Worm (Caenorhabditis elegans) whole organism, L4/young adult: ENCODE measurements around the gene ttc-36.

ENCODE experiments used
- W03F9.2 ChIP-seq: fragments of 150-350 bp; optimal IDR thresholded peaks from 2 replicates; lab custom pipeline; 2014; ENCODE audit warnings: missing biosample characterization, missing genetic modification characterization
- dao-5 ChIP-seq: sonication (generic microtip); optimal IDR thresholded peaks from 2 replicates; lab custom pipeline; 2016; ENCODE audit warnings: missing genotype, missing genetic modification characterization, moderate library complexity, missing compliant biosample characterization
- him-1 ChIP-seq: sonication (generic microtip); optimal IDR thresholded peaks from 2 replicates; lab custom pipeline; 2016; ENCODE audit warnings: missing genotype, missing genetic modification reagents, missing genetic modification characterization, missing compliant biosample characterization

The ttc-36 gene

DNA sequence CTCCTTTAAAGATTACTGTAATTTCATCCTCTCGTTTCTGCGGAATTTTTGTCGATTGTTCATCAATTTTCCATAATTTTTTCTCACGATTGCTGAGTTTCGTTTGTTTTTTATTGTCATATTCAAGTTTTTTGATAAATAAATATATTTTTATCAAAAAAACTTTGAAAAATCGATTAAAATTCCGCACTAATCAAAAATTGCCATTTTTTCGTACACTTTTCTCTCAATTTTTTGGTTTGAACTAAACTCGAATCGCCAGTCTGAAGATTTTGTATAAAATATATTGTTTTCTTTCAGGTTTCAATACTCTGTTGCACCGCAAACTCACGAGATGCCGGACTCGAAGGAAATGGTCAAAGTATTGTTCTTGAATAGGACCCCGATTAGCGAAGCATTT is 10.8 kb downstream of the ttc-36 start, which contains the start of gene ogr-2:
ogr-2 (plus strand) TSS at position 301 of the 400 bp plus-strand sequence.
- TF ChIP-seq him-1 (tag; lab: Kevin White, UChicago) (no peak), dao-5 (no peak), W03F9.2 (tag; lab: Kevin White, UChicago) (no peak)

DNA sequence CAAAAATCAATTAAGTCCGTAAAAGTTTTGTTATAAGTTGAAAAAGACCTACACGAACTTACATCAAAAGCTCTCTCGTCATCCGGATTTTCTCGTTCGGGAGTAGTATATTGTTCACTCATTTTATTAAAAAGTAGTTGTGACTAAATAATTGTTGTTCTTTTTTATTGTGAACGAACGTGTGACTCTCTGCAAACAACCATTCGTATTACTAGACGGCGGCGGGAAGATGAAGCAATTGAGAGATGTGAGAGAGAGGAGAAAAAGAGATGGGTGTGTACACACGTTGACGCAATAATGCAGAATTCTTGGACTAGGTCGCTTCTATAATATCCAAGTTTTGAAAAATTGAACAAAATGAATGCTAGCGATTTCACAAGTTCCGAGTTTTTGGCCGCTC is 15.0 kb downstream of the ttc-36 start, which contains the start of the genes F52H3.11 and bath-38:
F52H3.11 (minus strand) TSS at position 203 of the 400 bp plus-strand sequence.
bath-38 (minus strand) TSS at position 310 of the 400 bp plus-strand sequence.
- TF ChIP-seq W03F9.2 (tag; lab: Kevin White, UChicago) (no peak), dao-5 (no peak), him-1 (tag; lab: Kevin White, UChicago) (no peak)

DNA sequence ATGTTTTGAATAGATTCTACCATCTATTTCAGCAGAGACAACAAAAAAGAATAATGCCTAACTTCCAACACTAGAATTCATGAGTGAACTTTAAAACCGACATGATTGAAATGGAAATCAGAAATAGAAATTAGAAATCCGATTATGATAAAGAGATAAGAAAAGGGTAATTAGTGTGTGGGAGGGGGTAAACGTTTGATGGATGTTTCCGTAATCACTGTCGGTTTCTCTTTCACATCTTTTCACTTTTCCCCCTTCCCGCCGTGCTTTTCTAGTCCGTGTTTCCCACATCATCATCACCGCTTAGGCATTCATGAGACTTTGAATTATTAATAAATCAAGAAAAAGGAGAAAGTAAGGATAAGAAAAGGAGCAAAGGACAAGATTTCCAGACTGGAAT is 15.7 kb downstream of the ttc-36 start:
- no peak for TF ChIP-seq W03F9.2 (tag; lab: Kevin White, UChicago)
- TF ChIP-seq him-1 (tag; lab: Kevin White, UChicago), result no peak
- TF ChIP-seq dao-5, result no peak

DNA sequence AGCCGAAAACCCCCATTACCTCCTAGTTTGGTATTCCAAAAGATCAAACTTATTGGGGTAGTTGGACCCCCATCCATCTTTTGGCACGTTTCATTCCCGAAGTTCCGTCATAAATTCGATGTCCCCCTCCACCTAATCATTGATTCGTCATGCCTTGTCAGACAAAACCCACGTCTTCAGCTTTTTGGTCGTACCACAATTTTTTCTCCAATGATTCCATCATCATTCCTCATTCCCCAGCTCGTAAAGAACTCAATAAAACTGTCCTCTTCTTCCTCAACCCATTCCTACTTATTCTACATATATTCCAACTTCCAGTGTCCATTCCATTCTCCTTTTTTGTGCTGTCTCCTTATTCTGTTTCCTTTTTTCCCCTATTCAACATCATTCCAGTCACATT is 18.6 kb downstream of the ttc-36 start, which contains the start of gene flp-4:
flp-4 (plus strand) TSS at position 301 of the 400 bp plus-strand sequence.
- no peak for TF ChIP-seq him-1 (tag; lab: Kevin White, UChicago)
- TF ChIP-seq W03F9.2 (tag; lab: Kevin White, UChicago), result no peak
- TF ChIP-seq dao-5, result no peak

DNA sequence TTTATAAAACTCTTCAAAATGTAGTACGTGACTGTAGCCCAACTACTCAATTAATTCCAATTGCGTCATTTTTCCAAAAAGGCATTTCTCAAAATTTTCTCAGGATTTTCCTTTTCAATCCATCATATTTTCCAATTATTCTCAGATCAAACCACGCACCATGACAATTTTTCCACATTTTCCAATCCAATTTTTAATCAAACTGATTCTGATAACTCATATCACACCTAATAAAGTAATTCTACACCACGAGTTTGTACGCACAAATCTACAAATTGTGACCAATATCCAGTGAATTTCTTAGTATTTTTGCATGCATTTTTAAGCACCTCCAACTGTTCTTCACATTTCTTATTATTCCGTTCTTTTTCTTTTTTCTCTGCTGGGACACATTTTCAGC is 21.5 kb downstream of the ttc-36 start:
- no peak for TF ChIP-seq W03F9.2 (tag; lab: Kevin White, UChicago)
- no peak for TF ChIP-seq dao-5
- TF ChIP-seq him-1 (tag; lab: Kevin White, UChicago), result no peak

DNA sequence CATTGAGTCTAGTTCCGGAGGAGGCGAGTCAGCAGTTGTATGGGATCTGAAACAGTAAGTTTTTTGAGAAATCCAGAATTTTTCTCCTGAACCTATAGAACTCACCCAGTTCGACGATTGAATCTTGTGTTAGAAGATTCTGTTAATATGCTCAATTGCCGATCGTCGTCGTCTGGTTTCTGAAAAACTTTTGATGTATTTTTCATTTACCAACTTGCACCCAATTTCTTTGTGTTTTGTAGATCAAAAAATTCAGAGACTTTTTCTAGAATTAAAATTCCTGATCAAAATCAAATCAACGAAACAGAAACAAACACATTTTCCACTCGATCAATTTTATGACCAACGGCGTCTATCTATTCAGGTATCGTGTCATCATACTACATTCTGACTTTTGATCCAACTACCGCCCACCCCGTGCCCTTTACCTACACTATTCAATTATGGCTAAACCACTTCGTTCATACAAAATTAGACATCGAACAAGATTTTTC is 26.6 kb downstream of the ttc-36 start, which contains the start of gene C18D1.2:
C18D1.2 (plus strand) TSS at position 444 of the 494 bp plus-strand sequence.
- TF ChIP-seq W03F9.2 (tag; lab: Kevin White, UChicago) (no peak), him-1 (tag; lab: Kevin White, UChicago) (no peak), dao-5 (no peak)

DNA sequence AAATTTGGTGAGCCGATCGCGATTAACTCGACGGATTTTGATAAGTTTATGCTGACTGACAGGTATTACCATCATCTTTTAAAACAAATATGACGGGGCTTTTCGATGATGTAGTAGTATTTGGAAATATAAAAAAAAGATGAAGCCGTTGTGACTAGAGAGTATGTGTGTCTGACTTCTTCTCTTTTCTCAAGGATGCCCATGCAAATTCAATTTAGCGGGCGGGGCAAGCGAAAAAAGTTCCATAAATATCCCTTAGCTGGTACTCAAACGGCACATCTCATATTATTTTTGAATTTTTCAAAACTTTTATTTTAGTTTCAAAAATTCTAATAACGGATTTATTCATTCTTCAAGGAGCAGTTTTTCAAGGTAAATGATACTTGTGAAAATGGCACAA is 30.5 kb downstream of the ttc-36 start, which contains the start of gene stg-1:
stg-1 (minus strand) TSS at position 153 of the 400 bp plus-strand sequence.
- no peak for TF ChIP-seq W03F9.2 (tag; lab: Kevin White, UChicago)
- no peak for TF ChIP-seq dao-5
- TF ChIP-seq him-1 (tag; lab: Kevin White, UChicago), result no peak

DNA sequence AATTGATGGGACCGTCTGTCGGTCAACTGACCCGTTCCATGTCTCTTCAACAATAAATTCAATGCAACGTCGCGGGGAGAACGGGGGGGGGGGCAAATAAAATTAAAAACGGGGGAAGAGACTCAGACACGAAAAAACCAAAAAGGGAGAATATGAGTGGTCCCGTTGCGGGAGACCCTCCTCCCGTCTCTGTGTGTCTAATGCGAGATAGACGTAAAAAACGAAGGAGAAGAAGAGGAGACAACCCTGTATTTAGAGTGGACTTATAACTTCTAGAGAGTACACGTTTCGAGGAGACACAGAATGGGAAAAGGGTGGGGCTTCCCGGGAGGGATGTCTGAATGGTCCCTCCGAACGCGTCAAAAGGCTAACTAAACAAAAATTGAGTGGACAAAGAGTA is 35.5 kb downstream of the ttc-36 start:
- TF ChIP-seq dao-5 (no peak), him-1 (tag; lab: Kevin White, UChicago) (no peak), W03F9.2 (tag; lab: Kevin White, UChicago) (no peak)

DNA sequence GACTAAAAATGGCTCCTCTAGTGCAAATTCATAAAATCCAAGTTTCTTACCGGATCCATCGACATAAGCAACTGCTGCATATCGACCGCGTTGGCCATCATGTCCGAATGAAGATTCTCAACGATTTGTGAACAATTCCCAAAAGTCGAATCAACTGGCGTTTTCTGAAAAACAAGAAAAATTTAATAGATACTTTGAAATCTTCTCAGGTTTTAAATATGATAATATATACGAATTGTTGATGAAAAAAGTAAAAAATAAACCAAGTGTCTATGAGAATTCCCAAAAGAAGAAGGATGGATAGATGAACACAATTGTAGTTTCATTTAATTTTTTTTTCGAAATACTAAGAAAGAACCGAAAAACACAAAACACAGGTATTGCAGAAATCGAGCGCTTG is 37.8 kb downstream of the ttc-36 start, which contains the start of gene die-1:
die-1 (minus strand) TSS at position 101 of the 400 bp plus-strand sequence.
- TF ChIP-seq W03F9.2 (tag; lab: Kevin White, UChicago) (no peak), him-1 (tag; lab: Kevin White, UChicago) (no peak), dao-5 (no peak)

DNA sequence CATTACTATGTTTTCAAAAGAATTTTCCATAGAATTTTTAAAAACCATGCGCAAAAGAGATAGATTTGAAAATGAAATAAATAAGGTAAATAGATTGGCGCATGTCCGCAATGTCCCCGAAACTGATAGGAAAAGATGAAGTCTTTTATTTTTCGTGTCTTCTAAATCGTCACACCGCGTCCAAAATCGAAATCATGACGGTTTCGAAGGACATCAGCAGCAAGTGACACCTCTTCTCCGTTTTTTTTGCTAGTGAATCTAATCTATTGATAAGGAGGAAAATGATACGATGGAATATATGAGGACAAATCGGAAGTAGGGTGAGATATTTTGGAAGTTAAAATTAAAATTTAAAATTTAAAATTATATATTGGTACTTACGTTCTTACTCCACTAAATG is 44.0 kb downstream of the ttc-36 start:
- TF ChIP-seq him-1 (tag; lab: Kevin White, UChicago) (no peak), W03F9.2 (tag; lab: Kevin White, UChicago) (no peak), dao-5 (no peak)

DNA sequence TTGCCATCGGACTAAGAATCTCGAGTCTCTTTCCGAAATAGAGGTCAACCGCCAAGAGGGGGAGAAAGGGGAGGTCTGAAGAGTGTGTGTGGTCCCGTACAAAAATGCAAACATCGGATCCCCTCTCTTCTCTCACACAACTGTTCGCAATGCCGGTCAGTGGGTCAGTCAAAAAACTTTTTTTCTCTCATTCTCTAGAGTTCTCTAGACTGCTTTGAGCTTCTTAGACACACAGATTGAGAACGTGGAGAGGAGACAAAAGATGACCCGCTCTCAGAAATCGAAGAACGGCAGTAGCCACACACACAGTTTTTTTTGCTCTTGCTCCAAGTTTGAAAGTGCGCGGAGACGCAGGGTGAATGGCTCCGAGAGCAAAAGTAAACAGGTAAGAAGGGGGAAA is 45.8 kb downstream of the ttc-36 start:
- no peak for TF ChIP-seq dao-5
